Fruit fly (Drosophila melanogaster): ENCODE measurements around the gene t-cup.

- TF ChIP-seq insv (optimal IDR thresholded peaks at IDR 0.05) (no peak), psq (optimal IDR thresholded peaks at IDR 0.05) (no peak)
Observed at dm6 chr2L:12500405-12500804, 3.3 kb upstream of the t-cup start.

Measured in Kc167 (cell line).